Worm (Caenorhabditis elegans) whole organism, L4/young adult: Measurements from ENCODE around the gene nhr-242.

Experiments
- W03F9.2 ChIP-seq: fragments of 150-350 bp; optimal IDR thresholded peaks from 2 replicates; lab custom pipeline; 2014; ENCODE audit warnings: missing biosample characterization, missing genetic modification characterization
- him-1 ChIP-seq: sonication (generic microtip); optimal IDR thresholded peaks from 2 replicates; lab custom pipeline; 2016; ENCODE audit warnings: missing genotype, missing genetic modification reagents, missing genetic modification characterization, missing compliant biosample characterization

DNA sequence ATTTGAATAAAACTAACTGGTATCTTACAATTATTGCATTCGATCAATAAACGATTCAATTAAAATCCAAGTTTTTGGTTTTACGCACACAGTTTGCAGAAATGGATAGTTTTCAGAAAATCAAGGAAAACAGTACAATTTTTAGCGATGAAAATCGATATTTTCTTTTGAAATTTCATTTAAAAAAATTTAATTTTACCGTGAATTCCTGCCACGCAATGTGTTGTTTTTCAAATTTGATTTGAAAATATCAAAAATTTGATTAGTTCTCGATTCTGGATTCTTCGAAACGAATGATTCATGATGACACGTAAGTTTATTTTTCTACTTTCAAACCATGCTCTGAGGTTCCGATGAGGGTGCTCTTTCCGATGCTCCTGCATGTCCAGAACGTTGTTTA, 19.3 kb downstream of the nhr-242 start, which contains the start of gene Y69A2AR.50:
- TF ChIP-seq him-1 (tag; lab: Kevin White, UChicago) (no peak), W03F9.2 (no peak)
